Fruit fly (Drosophila melanogaster): ENCODE results near the gene dsb.

DNA sequence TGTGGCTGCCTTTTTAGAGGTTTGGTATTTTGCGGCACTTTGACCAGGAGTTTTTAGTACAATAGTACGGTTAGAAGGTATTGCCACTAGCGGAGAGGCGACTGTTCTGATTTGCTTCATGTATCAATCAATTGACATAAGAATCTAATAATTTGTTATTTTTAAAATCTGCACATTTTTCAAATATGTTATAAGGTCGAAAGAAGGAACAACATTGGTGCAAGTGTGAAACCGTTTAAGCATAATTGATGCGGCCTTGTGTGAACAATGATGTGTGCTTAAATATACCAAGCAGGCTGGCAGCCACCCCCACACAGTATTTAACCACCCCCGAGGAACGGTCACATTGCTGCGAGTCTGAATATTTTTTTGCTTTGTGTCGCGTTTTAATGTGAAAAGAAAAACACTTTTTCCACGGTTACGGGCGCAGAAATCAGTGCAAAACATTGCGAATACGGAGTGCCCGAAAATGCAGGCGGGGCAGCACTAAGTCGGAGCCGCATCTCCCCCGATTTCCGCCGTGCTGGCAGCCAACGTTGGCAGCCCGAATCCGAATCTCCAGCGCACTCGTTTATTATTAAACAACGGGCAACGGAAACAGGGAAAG, 44.8 kb downstream of the dsb start, which contains the start of the genes HBS1 and CG12025:
- TF ChIP-seq Hr38 (GFP tag; optimal IDR thresholded peaks at IDR 0.05) (no peak), eg (GFP tag; IDR thresholded peaks at IDR 0.05) (peak; percentile 71; the same call in 1 of the 3 replicates), CG3919 (GFP tag; optimal IDR thresholded peaks at IDR 0.05) (peak; percentile 41), Gug (GFP tag; IDR thresholded peaks at IDR 0.05) (peak; percentile 40; the same call in 1 of the 2 replicates), esn (GFP tag; optimal IDR thresholded peaks at IDR 0.05) (peak; percentile 55), CG6854 (GFP tag; optimal IDR thresholded peaks at IDR 0.05) (peak; percentile 19), CG11294 (GFP tag; IDR thresholded peaks at IDR 0.05) (no peak), Sox102F (GFP tag; optimal IDR thresholded peaks at IDR 0.05) (no peak), Hr39 (GFP tag; optimal IDR thresholded peaks at IDR 0.05) (peak; percentile 73), CG8319 (GFP tag; optimal IDR thresholded peaks at IDR 0.05) (no peak)
